Fruit fly (Drosophila melanogaster): ENCODE results near the gene Brr2.

Brr2 gene

DNA sequence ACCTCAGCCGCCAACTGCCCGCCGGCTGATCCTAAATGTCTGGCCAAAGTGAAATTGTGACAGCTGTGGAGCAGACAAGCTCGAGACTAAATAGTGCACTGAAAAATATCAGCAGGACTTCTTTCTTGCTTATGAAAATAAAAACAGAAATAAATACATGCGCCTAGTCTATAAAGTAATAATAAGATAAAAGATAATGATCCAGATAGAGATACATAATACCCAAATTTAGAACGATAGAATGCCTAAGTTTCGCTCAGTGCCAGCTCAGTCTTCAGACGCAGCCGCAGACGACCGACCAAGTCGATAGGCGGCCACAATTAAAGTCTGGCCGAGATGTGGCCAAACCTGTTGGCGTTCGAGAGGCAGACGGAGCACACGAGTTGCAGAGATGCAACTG is 26.8 kb downstream of the Brr2 start (continued):
- no peak for TF ChIP-seq mld (GFP tag; IDR thresholded peaks at IDR 0.05; ENCODE audit: partially characterized antibody)
- no peak for TF ChIP-seq danr (GFP tag; IDR thresholded peaks at IDR 0.05)
- peak; percentile 67 for TF ChIP-seq PHDP (tag; optimal IDR thresholded peaks at IDR 0.05)
- TF ChIP-seq dpn (GFP tag; optimal IDR thresholded peaks at IDR 0.05) = peak; percentile 41 to 61
- TF ChIP-seq CG12155 (GFP tag; optimal IDR thresholded peaks at IDR 0.05) = no peak
- TF ChIP-seq CG7271 (tag; optimal IDR thresholded peaks at IDR 0.05) = no peak
- TF ChIP-seq NFAT (GFP tag; IDR thresholded peaks at IDR 0.05) = 0 out of 2 replicates have a peak, but pooled peaks have one; percentile 17
- TF ChIP-seq Ets65A (GFP tag) = peak; percentile 94
- no peak for TF ChIP-seq YL-1 (GFP tag; optimal IDR thresholded peaks at IDR 0.05)
- no peak for TF ChIP-seq CG10543 (GFP tag; optimal IDR thresholded peaks at IDR 0.05)
- TF ChIP-seq CG3847 (GFP tag; IDR thresholded peaks at IDR 0.05) = no peak
- no peak for TF ChIP-seq ham (GFP tag; IDR thresholded peaks at IDR 0.05)
- peak; percentile 41 for TF ChIP-seq CG9437 (GFP tag; optimal IDR thresholded peaks at IDR 0.05)
- no peak for TF ChIP-seq hbn (GFP tag; IDR thresholded peaks at IDR 0.05; ENCODE audit: partially characterized antibody)
- TF ChIP-seq Hand (GFP tag; optimal IDR thresholded peaks at IDR 0.05) = no peak
- TF ChIP-seq twi (tag; optimal IDR thresholded peaks at IDR 0.05) = no peak
- peak; percentile 11 for TF ChIP-seq Fer3 (tag; optimal IDR thresholded peaks at IDR 0.05)
- peak; percentile 65 for TF ChIP-seq grau (tag; optimal IDR thresholded peaks at IDR 0.05)
- peak; percentile 65 for TF ChIP-seq CG1529 (GFP tag; optimal IDR thresholded peaks at IDR 0.05)
- no peak for TF ChIP-seq Ssrp (tag; optimal IDR thresholded peaks at IDR 0.05)
- TF ChIP-seq CG2875 (GFP tag; optimal IDR thresholded peaks at IDR 0.05) = peak; percentile 72
- TF ChIP-seq Opbp (GFP tag; IDR thresholded peaks at IDR 0.05; ENCODE audit: partially characterized antibody) = no peak
- TF ChIP-seq btn (GFP tag; optimal IDR thresholded peaks at IDR 0.05) = peak; percentile 42
- peak; percentile 41 for TF ChIP-seq CG11723 (GFP tag; optimal IDR thresholded peaks at IDR 0.05)
- no peak for TF ChIP-seq aop (GFP tag; IDR thresholded peaks at IDR 0.05)
- TF ChIP-seq fu2 (GFP tag; optimal IDR thresholded peaks at IDR 0.05) = no peak
- peak; percentile 13 for TF ChIP-seq run (tag; optimal IDR thresholded peaks at IDR 0.05)
- no peak for TF ChIP-seq sim (GFP tag; IDR thresholded peaks at IDR 0.05)
- TF ChIP-seq ems (GFP tag; optimal IDR thresholded peaks at IDR 0.05) = peak; percentile 52
- TF ChIP-seq CG3995 (GFP tag; optimal IDR thresholded peaks at IDR 0.05) = no peak
- peak; percentile 1 for TF ChIP-seq CG13123 (GFP tag; optimal IDR thresholded peaks at IDR 0.05)
- no peak for TF ChIP-seq lola (GFP tag; optimal IDR thresholded peaks at IDR 0.05)
- TF ChIP-seq sc (optimal IDR thresholded peaks at IDR 0.05) = no peak
- TF ChIP-seq sc (GFP tag; optimal IDR thresholded peaks at IDR 0.05) = peak; percentile 65
- TF ChIP-seq chif (GFP tag; optimal IDR thresholded peaks at IDR 0.05) = peak; percentile 51 to 59
- no peak for TF ChIP-seq CG16813 (GFP tag; IDR thresholded peaks at IDR 0.05; ENCODE audit: partially characterized antibody)
- TF ChIP-seq CG18599 (GFP tag; optimal IDR thresholded peaks at IDR 0.05) = peak; percentile 37
- TF ChIP-seq BtbVII (GFP tag; optimal IDR thresholded peaks at IDR 0.05) = no peak
- TF ChIP-seq CG34224 (GFP tag; IDR thresholded peaks at IDR 0.05; ENCODE audit: partially characterized antibody) = no peak
- TF ChIP-seq dmrt11E (tag; optimal IDR thresholded peaks at IDR 0.05) = no peak
- peak; percentile 50; the same call in 1 of the 3 replicates for TF ChIP-seq Mrtf (GFP tag; IDR thresholded peaks at IDR 0.05)
- TF ChIP-seq dan (GFP tag; IDR thresholded peaks at IDR 0.05) = no peak
- peak; percentile 72 for TF ChIP-seq CG7839 (tag; optimal IDR thresholded peaks at IDR 0.05)
- peak; percentile 67; the same call in 2 of the 3 replicates for TF ChIP-seq croc (GFP tag; conservative IDR thresholded peaks at IDR 0.05)
- TF ChIP-seq tap (tag; optimal IDR thresholded peaks at IDR 0.05) = peak; percentile 82
- peak; percentile 67 for TF ChIP-seq CG6689 (GFP tag; IDR thresholded peaks at IDR 0.05)
- no peak for TF ChIP-seq Hey (tag; optimal IDR thresholded peaks at IDR 0.05)
- no peak for TF ChIP-seq Dip3 (GFP tag; optimal IDR thresholded peaks at IDR 0.05)
- peak; percentile 30 for TF ChIP-seq CG1603 (tag; optimal IDR thresholded peaks at IDR 0.05)
- no peak for TF ChIP-seq Dad (GFP tag; optimal IDR thresholded peaks at IDR 0.05)
